Worm (Caenorhabditis elegans): ENCODE measurements around the gene msp-113.

Gene msp-113

ce11 chrIV:5337649-5338048, 39.9 kb downstream of the msp-113 start:
- TF ChIP-seq hlh-15 (tag; optimal IDR thresholded peaks at IDR 0.05) (no peak), lim-6 (tag; optimal IDR thresholded peaks at IDR 0.05) (no peak), hlh-13 (GFP tag; optimal IDR thresholded peaks at IDR 0.05) (no peak), eyg-1 (tag; optimal IDR thresholded peaks at IDR 0.05) (no peak), ceh-45 (GFP tag; IDR thresholded peaks at IDR 0.05) (no peak)

DNA sequence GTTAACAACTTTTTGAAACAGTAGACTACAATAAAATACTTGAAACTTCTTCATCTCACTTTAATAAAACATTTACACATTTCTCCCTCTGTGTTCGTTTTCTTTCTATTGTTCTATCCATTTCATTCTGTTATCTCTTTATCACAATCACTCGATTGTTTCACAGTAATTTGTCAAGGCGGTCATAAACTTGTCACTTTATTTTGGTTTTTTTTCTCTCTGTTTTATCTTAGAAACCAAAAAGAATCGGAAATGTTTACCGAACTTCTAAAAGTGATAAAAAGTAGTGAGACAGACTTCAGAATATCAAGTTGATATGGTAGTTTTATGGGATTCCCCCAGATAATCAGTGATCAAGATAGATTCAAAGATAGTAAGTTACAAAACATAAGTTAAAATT, 41.5 kb downstream of the msp-113 start, which contains the start of gene Y4C6B.2:
Gene Y4C6B.2, plus strand, starts transcription at position 320 of the 400 bp plus-strand sequence.
- TF ChIP-seq ceh-9 (tag; optimal IDR thresholded peaks at IDR 0.05) (no peak), nfya-1 (tag; optimal IDR thresholded peaks at IDR 0.05) (no peak), ceh-48 (tag; optimal IDR thresholded peaks at IDR 0.05) (no peak), pha-2 (tag; optimal IDR thresholded peaks at IDR 0.05) (no peak), sox-2 (GFP tag; IDR thresholded peaks at IDR 0.05) (no peak), ceh-45 (GFP tag; IDR thresholded peaks at IDR 0.05) (no peak), ceh-2 (tag; optimal IDR thresholded peaks at IDR 0.05) (no peak), pha-4 (tag; optimal IDR thresholded peaks at IDR 0.05) (no peak), ceh-22 (tag; optimal IDR thresholded peaks at IDR 0.05) (no peak), K09A11.1 (tag; optimal IDR thresholded peaks at IDR 0.05; ENCODE audit: insufficient read depth) (no peak), nhr-232 (tag; optimal IDR thresholded peaks at IDR 0.05) (no peak), pax-1 (tag; optimal IDR thresholded peaks at IDR 0.05) (no peak), fkh-10 (GFP tag; optimal IDR thresholded peaks at IDR 0.05) (no peak), mec-3 (tag; optimal IDR thresholded peaks at IDR 0.05; ENCODE audit: borderline replicate concordance) (no peak), hlh-8 (tag; optimal IDR thresholded peaks at IDR 0.05) (no peak), fkh-6 (tag; optimal IDR thresholded peaks at IDR 0.05) (no peak), K02D7.2 (tag; optimal IDR thresholded peaks at IDR 0.05) (no peak), lim-6 (tag; optimal IDR thresholded peaks at IDR 0.05) (no peak), hlh-6 (tag; optimal IDR thresholded peaks at IDR 0.05) (no peak), tbx-2 (tag; optimal IDR thresholded peaks at IDR 0.05) (no peak)

ce11 chrIV:5344168-5344567, 46.4 kb downstream of the msp-113 start:
- no peak for TF ChIP-seq ref-2 (tag; optimal IDR thresholded peaks at IDR 0.05)
- no peak for TF ChIP-seq ceh-22 (tag; optimal IDR thresholded peaks at IDR 0.05)
- TF ChIP-seq ahr-1 (tag; optimal IDR thresholded peaks at IDR 0.05), result no peak
- no peak for TF ChIP-seq ztf-16 (tag; optimal IDR thresholded peaks at IDR 0.05)
- TF ChIP-seq odd-2 (tag; optimal IDR thresholded peaks at IDR 0.05), result no peak
- TF ChIP-seq K09A11.1 (tag; optimal IDR thresholded peaks at IDR 0.05; ENCODE audit: insufficient read depth), result no peak
- TF ChIP-seq tbx-2 (tag; optimal IDR thresholded peaks at IDR 0.05), result no peak
- no peak for TF ChIP-seq ceh-30 (tag; optimal IDR thresholded peaks at IDR 0.05)
- no peak for TF ChIP-seq unc-55 (GFP tag; optimal IDR thresholded peaks at IDR 0.05)
- TF ChIP-seq dve-1 (tag; optimal IDR thresholded peaks at IDR 0.05), result no peak
- no peak for TF ChIP-seq rnt-1 (tag; optimal IDR thresholded peaks at IDR 0.05)
- TF ChIP-seq ttx-3 (tag; optimal IDR thresholded peaks at IDR 0.05), result no peak
- TF ChIP-seq sox-2 (GFP tag; IDR thresholded peaks at IDR 0.05), result no peak

Data from whole organism, late embryonic.